Fruit fly (Drosophila melanogaster) whole organism, pupa: Measurements from ENCODE around the gene Act88F.

Source experiments
- CG10348 ChIP-seq: fragments of 200-800 bp; sonication (Bioruptor generic); IDR thresholded peaks from 2 replicates; pipeline ENCODE4 v1.3.6; 2022; ENCODE audit warnings: missing biosample characterization, missing genetic modification characterization
- CG32121 ChIP-seq: fragments of 200-800 bp; sonication (Bioruptor generic); IDR thresholded peaks from 2 replicates; pipeline ENCODE4 v1.3.6; 2022; ENCODE audit warnings: missing biosample characterization, missing genetic modification characterization
- CG8159 ChIP-seq: fragments of 200-800 bp; sonication (Bioruptor generic); optimal IDR thresholded peaks from 3 replicates; lab custom pipeline; 2018; ENCODE audit warnings: missing biosample characterization, mild to moderate bottlenecking, missing genetic modification characterization, moderate library complexity
- CG8301 ChIP-seq: fragments of 200-800 bp; sonication (Bioruptor generic); optimal IDR thresholded peaks from 2 replicates; lab custom pipeline; 2018; ENCODE audit warnings: missing biosample characterization, mild to moderate bottlenecking, missing genetic modification characterization
- D1 ChIP-seq: fragments of 200-800 bp; sonication (Bioruptor generic); optimal IDR thresholded peaks from 2 replicates; lab custom pipeline; 2018; ENCODE audit warnings: missing biosample characterization, mild to moderate bottlenecking, missing genetic modification characterization, moderate library complexity
- EcR ChIP-seq: fragments of 200-800 bp; sonication (Bioruptor generic); optimal IDR thresholded peaks from 3 replicates; lab custom pipeline; 2019; ENCODE audit warnings: missing biosample characterization, missing genetic modification characterization, mild to moderate bottlenecking, moderate library complexity, missing genetic modification reagents
- Pif1A ChIP-seq: fragments of 200-800 bp; sonication (Bioruptor generic); optimal IDR thresholded peaks from 3 replicates; lab custom pipeline; 2016; ENCODE audit warnings: missing biosample characterization, missing genetic modification characterization
- Snoo ChIP-seq: fragments of 200-800 bp; sonication (Bioruptor generic); optimal IDR thresholded peaks from 3 replicates; lab custom pipeline; 2017; ENCODE audit warnings: missing biosample characterization, mild to moderate bottlenecking, missing genetic modification characterization, inconsistent platforms
- fd96Ca ChIP-seq: fragments of 200-800 bp; sonication (Bioruptor generic); IDR thresholded peaks from 3 replicates; pipeline ENCODE4 v1.3.6; 2022; ENCODE audit warnings: missing biosample characterization, missing genetic modification characterization

DNA sequence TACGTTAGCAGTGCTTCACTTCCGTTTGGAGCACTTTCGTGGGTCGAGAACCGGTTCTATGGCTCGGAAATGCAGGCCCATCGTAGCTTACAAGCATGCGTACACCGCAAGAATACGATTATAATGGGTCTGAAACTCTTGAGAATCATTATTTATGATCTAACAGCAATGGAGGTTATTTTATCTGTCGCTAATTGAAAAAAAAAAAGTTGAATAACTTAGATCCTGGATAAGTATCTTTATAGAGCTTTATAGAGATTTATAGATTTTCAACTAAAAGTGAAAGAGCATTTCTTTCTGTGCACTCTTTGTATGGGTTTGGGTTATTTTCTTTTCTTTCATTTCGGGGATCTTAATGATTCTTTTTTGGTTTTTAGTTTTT lies 12.0 kb upstream of the Act88F start:
- TF ChIP-seq D1 (tag; lab: Kevin White, UChicago) (peak; percentile 25), CG8301 (peak; percentile 86), Snoo (tag; lab: Kevin White, UChicago) (peak; percentile 85), fd96Ca (GFP tag; lab: Robert Waterston, UW) (peak; percentile 29; the same call in 1 of the 3 replicates), CG8159 (peak; percentile 59), CG10348 (no peak), EcR (GFP tag; lab: Kevin White, UChicago) (no peak), Pif1A (peak; percentile 69), CG32121 (GFP tag; lab: Robert Waterston, UW) (peak; percentile 35; the same call in 1 of the 2 replicates)
